Worm (Caenorhabditis elegans) whole organism, L3 larva: Measurements from ENCODE around the gene F49C5.3.

ENCODE experiments used
- R02D3.7 ChIP-seq: fragments of 150-350 bp; optimal IDR thresholded peaks from 2 replicates; lab custom pipeline; 2014; ENCODE audit warnings: missing biosample characterization, missing genetic modification characterization
- egl-27 ChIP-seq: sonication (generic microtip); optimal IDR thresholded peaks from 4 replicates; lab custom pipeline; 2017; ENCODE audit warnings: missing biosample characterization, missing genetic modification reagents, missing genetic modification characterization
- nhr-23 ChIP-seq: fragments of 150-350 bp; optimal IDR thresholded peaks from 2 replicates; lab custom pipeline; 2014; ENCODE audit warnings: missing biosample characterization, missing genetic modification reagents, missing genetic modification characterization
- ztf-4 ChIP-seq: fragments of 150-350 bp; optimal IDR thresholded peaks from 2 replicates; lab custom pipeline; 2014; ENCODE audit warnings: missing biosample characterization, missing genetic modification characterization

ce11 chrII:12565851-12566250, 29.5 kb downstream of the F49C5.3 start, which contains the start of gene F49C5.7:
- no peak for TF ChIP-seq nhr-23 (tag; lab: Kevin White, UChicago)
- TF ChIP-seq ztf-4 (tag; lab: Kevin White, UChicago): no peak
- TF ChIP-seq egl-27 (tag; lab: Kevin White, UChicago): no peak
- TF ChIP-seq R02D3.7 (tag; lab: Kevin White, UChicago): no peak
